Fruit fly (Drosophila melanogaster) whole organism, prepupa: ENCODE data around the gene Ns3.
A peak's percentile ranks its signal among the peaks of the same experiment; 100 is the strongest.

Experiments used
- CG11762 ChIP-seq: fragments of 200-800 bp; sonication (Bioruptor generic); optimal IDR thresholded peaks from 3 replicates; lab custom pipeline; 2016; ENCODE audit warnings: missing biosample characterization, missing genetic modification characterization; ENCODE audit not compliant: insufficient read depth
- CG11902 ChIP-seq: fragments of 200-800 bp; sonication (Bioruptor generic); optimal IDR thresholded peaks from 3 replicates; lab custom pipeline; 2016; ENCODE audit warnings: missing biosample characterization, missing genetic modification characterization
- CG15336 ChIP-seq: fragments of 200-800 bp; sonication (Bioruptor generic); IDR thresholded peaks from 2 replicates; pipeline ENCODE4 v1.3.6; 2022; ENCODE audit warnings: missing biosample characterization, missing genetic modification characterization
- CG3032 ChIP-seq: fragments of 200-800 bp; optimal IDR thresholded peaks from 2 replicates; lab custom pipeline; 2019; ENCODE audit warnings: missing biosample characterization, mild to moderate bottlenecking, missing genetic modification characterization, moderate library complexity
- CG31627 ChIP-seq: fragments of 200-800 bp; sonication (Bioruptor generic); optimal IDR thresholded peaks from 3 replicates; lab custom pipeline; 2016; ENCODE audit warnings: missing biosample characterization, missing genetic modification characterization
- CG3919 ChIP-seq: fragments of 200-800 bp; sonication (Bioruptor generic); optimal IDR thresholded peaks from 3 replicates; lab custom pipeline; 2016; ENCODE audit warnings: missing biosample characterization, missing genetic modification characterization
- CG4318 ChIP-seq: fragments of 200-800 bp; sonication (Bioruptor generic); optimal IDR thresholded peaks from 3 replicates; lab custom pipeline; 2017; ENCODE audit warnings: missing biosample characterization, mild to moderate bottlenecking, missing genetic modification characterization
- CG6792 ChIP-seq: fragments of 200-800 bp; sonication (Bioruptor generic); optimal IDR thresholded peaks from 3 replicates; lab custom pipeline; 2016; ENCODE audit warnings: missing biosample characterization, missing genetic modification characterization
- CG7368 ChIP-seq: fragments of 200-800 bp; sonication (Bioruptor generic); optimal IDR thresholded peaks from 3 replicates; lab custom pipeline; 2016; ENCODE audit warnings: missing biosample characterization, missing genetic modification characterization
- Eip78C ChIP-seq: fragments of 200-800 bp; sonication (Bioruptor generic); peaks from one replicate; lab custom pipeline; 2016; ENCODE audit warnings: missing biosample characterization, missing genetic modification characterization
- Smox ChIP-seq: fragments of 200-800 bp; sonication (Bioruptor generic); optimal IDR thresholded peaks from 3 replicates; lab custom pipeline; 2016; ENCODE audit warnings: missing biosample characterization, missing genetic modification characterization
- cyc ChIP-seq: fragments of 200-800 bp; sonication (Bioruptor generic); optimal IDR thresholded peaks from 3 replicates; lab custom pipeline; 2016; ENCODE audit warnings: missing biosample characterization, missing genetic modification characterization
- dac ChIP-seq: fragments of 200-800 bp; sonication (Bioruptor generic); optimal IDR thresholded peaks from 2 replicates; lab custom pipeline; 2017; ENCODE audit warnings: missing biosample characterization, mild to moderate bottlenecking, missing genetic modification characterization
- esn ChIP-seq: fragments of 200-800 bp; sonication (Bioruptor generic); optimal IDR thresholded peaks from 2 replicates; lab custom pipeline; 2016; ENCODE audit warnings: missing biosample characterization, mild to moderate bottlenecking, missing genetic modification characterization, moderate library complexity
- fd59A ChIP-seq: fragments of 200-800 bp; sonication (Bioruptor generic); optimal IDR thresholded peaks from 2 replicates; lab custom pipeline; 2017; ENCODE audit warnings: missing biosample characterization, mild to moderate bottlenecking, missing genetic modification characterization, missing genetic modification reagents
- fd85E ChIP-seq: fragments of 200-800 bp; sonication (Bioruptor generic); optimal IDR thresholded peaks from 3 replicates; lab custom pipeline; 2016; ENCODE audit warnings: missing biosample characterization, missing genetic modification characterization
- pdm3 ChIP-seq: fragments of 200-800 bp; sonication (Bioruptor generic); optimal IDR thresholded peaks from 3 replicates; lab custom pipeline; 2016; ENCODE audit warnings: missing biosample characterization, missing genetic modification characterization
- salr ChIP-seq, 2 experiments: fragments of 200-800 bp; sonication (Bioruptor generic); optimal IDR thresholded peaks; 3 replicates each; lab custom pipeline; 2016 to 2018; ENCODE audit warnings: missing biosample characterization in 2 of 2, missing genetic modification characterization in 2 of 2, mild to moderate bottlenecking in 1 of 2
- ss ChIP-seq, 2 experiments: fragments of 200-800 bp; sonication (Bioruptor generic); optimal IDR thresholded peaks; 2 replicates in 1 of 2; 3 replicates in 1 of 2; lab custom pipeline; 2017 to 2018; ENCODE audit warnings: mild to moderate bottlenecking in 2 of 2, missing biosample characterization in 2 of 2, missing genetic modification characterization in 2 of 2, moderate library complexity in 1 of 2
- svp ChIP-seq: fragments of 200-800 bp; sonication (Bioruptor generic); peaks from one replicate; lab custom pipeline; 2016; ENCODE audit warnings: missing biosample characterization, missing genetic modification characterization

The Ns3 gene

dm6 chrX:1454837-1455236, 9.2 kb downstream of the Ns3 start:
- no peak for TF ChIP-seq fd85E (GFP tag; lab: Kevin White, UChicago)
- no peak for TF ChIP-seq CG6792
- peak; percentile 52 for TF ChIP-seq svp (GFP tag; lab: Kevin White, UChicago)
- no peak for TF ChIP-seq CG11762 (GFP tag; lab: Kevin White, UChicago)
- TF ChIP-seq, all 60 proteins: peak for 1

- no peak for TF ChIP-seq CG7368 (GFP tag; lab: Kevin White, UChicago)
- TF ChIP-seq esn (GFP tag; lab: Kevin White, UChicago), result no peak
Measured at dm6 chrX:1452130-1452529, 11.9 kb downstream of the Ns3 start, which contains the start of gene Gr2a. Gene Gr2a, plus strand, starts transcription at chrX:1452430.

- TF ChIP-seq Smox (GFP tag; lab: Kevin White, UChicago) (no peak), cyc (GFP tag; lab: Kevin White, UChicago) (no peak), dac (GFP tag; lab: Kevin White, UChicago) (no peak), Eip78C (GFP tag; lab: Kevin White, UChicago) (no peak), CG3032 (tag; lab: Kevin White, UChicago) (no peak), CG4318 (no peak), fd59A (no peak), CG3919 (no peak), pdm3 (GFP tag; lab: Kevin White, UChicago) (no peak), CG15336 (GFP tag; lab: Robert Waterston, UW) (no peak), CG11902 (GFP tag; lab: Kevin White, UChicago) (no peak), fd85E (GFP tag; lab: Kevin White, UChicago) (no peak), ss (GFP tag; optimal IDR thresholded peaks at IDR 0.05; lab: Kevin White, UChicago) (no peak), CG31627 (GFP tag; lab: Kevin White, UChicago) (no peak), salr (GFP tag; optimal IDR thresholded peaks at IDR 0.05; lab: Kevin White, UChicago) (no peak)
Measured at dm6 chrX:1414269-1414668, 49.8 kb downstream of the Ns3 start.
